Fruit fly (Drosophila melanogaster): ENCODE results near the gene CG11037.

CG11037 gene

DNA sequence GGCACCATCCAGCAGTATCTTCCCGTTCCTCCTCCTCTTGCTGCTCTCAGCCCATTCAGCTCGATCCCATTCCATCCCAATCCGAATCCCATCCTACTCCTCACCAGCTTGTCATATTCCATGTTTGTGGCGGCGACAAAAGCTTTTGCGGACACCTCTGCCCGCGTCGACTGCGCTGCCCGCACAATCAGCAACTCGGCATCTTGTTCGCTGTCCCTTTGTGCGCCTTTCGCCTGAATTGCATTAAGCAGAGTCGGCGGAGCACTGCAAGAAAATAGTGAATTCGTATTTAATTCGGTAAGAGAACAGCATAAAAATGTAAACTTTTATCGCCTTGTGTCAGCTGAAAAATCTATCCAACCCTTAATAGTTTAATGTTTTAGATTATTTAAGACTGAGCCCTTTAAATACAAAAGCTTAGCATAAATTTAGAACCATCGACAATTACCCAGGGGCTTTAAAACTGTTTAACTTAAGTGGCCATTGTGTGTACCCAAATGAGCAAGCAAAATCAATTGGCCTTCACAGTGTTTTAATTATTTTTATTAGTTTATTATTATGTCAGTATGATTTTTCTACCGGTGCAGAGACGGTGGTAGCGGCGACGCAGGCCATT lies 10.6 kb downstream of the CG11037 start:
- TF ChIP-seq CG7101 (tag; optimal IDR thresholded peaks at IDR 0.05) (no peak), tj (GFP tag; optimal IDR thresholded peaks at IDR 0.05) (peak; percentile 91)

DNA sequence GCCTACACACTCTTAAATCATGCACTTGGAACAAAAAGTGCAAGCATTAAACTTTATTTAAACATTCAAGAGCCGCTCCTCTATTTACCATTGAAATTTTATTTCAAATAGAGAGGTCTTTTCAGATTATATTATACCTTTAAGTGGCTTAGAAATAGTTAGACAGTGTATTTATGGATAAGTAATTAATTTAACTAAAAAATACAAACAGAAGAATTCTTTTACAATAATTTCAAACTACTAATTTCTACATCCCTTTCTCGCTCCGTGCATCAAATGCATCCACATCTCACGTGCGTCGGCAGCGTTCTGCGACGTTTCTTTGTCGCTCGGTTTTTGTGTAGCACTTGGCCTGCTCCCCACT lies 11.1 kb downstream of the CG11037 start:
- TF ChIP-seq CG1620 (GFP tag; optimal IDR thresholded peaks at IDR 0.05) (no peak), CG7101 (tag; optimal IDR thresholded peaks at IDR 0.05) (peak; percentile 81), CG14711 (tag; optimal IDR thresholded peaks at IDR 0.05) (peak; percentile 61), CG11617 (GFP tag; optimal IDR thresholded peaks at IDR 0.05) (peak; percentile 46), cic (GFP tag; optimal IDR thresholded peaks at IDR 0.05) (no peak), CG12768 (GFP tag; optimal IDR thresholded peaks at IDR 0.05) (peak; percentile 36), ovo (GFP tag; optimal IDR thresholded peaks at IDR 0.05) (no peak), toe (GFP tag; optimal IDR thresholded peaks at IDR 0.05) (peak; percentile 53), Mnt (GFP tag; optimal IDR thresholded peaks at IDR 0.05) (peak; percentile 28), Hr96 (GFP tag; optimal IDR thresholded peaks at IDR 0.05) (peak; percentile 65), kay (GFP tag; ENCODE audit: borderline replicate concordance) (peak; percentile 52), Crg-1 (GFP tag; optimal IDR thresholded peaks at IDR 0.05) (no peak), bab1 (GFP tag; optimal IDR thresholded peaks at IDR 0.05) (peak; percentile 8), CG7045 (GFP tag; optimal IDR thresholded peaks at IDR 0.05) (peak; percentile 65), pad (GFP tag; optimal IDR thresholded peaks at IDR 0.05) (peak; percentile 38), CG5204 (GFP tag; optimal IDR thresholded peaks at IDR 0.05) (peak; percentile 59), CG33017 (tag; optimal IDR thresholded peaks at IDR 0.05) (peak; percentile 58), Clk (GFP tag; optimal IDR thresholded peaks at IDR 0.05) (peak; percentile 1)

DNA sequence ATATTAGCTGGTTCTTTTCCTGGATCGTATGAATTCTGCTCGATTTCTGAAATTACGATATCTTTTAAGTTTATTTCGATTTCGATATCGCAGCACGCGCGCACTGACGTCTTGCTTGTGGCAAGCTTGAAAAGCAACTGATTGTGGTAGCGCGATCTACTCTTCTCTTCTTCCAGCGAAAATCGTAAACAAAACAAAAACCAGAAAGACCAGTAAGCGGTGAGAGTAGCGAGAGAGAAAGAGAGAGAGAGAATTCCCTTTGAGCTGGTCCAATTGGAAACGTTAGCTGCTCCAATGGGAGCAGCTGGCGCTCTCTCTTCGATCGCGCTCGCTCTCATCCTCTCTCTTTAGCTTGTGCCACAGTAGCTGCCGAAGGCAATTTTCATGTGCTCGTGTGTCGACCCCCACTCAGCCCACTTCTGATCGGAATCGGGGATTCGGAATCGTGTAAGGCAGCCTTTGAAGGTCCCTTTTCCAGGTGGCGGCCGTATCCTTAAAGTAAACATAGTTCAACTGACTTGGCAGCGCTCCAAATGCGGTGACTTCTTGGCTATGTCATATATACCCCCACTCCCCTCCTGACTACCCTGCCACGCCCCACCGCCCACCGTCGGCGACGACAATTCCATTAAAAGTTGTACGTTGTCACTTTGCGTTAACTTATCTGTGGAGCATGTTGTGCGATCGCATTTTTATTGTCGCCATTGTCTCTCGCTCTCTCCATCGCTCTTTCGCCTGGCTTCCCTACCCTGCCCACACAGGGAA lies 11.6 kb downstream of the CG11037 start, which contains the start of gene fng:
Gene fng, minus strand, starts transcription at position 142 of the 765 bp plus-strand sequence.
- TF ChIP-seq Crg-1 (GFP tag; optimal IDR thresholded peaks at IDR 0.05) = no peak
- TF ChIP-seq pad (GFP tag; optimal IDR thresholded peaks at IDR 0.05) = no peak
- no peak for TF ChIP-seq cic (GFP tag; optimal IDR thresholded peaks at IDR 0.05)
- TF ChIP-seq Mnt (GFP tag; optimal IDR thresholded peaks at IDR 0.05) = peak; percentile 14
- TF ChIP-seq CG7045 (GFP tag; optimal IDR thresholded peaks at IDR 0.05) = no peak
- peak; percentile 5 for TF ChIP-seq bab1 (GFP tag; optimal IDR thresholded peaks at IDR 0.05)
- TF ChIP-seq CG11617 (GFP tag; optimal IDR thresholded peaks at IDR 0.05) = no peak
- TF ChIP-seq tj (GFP tag; optimal IDR thresholded peaks at IDR 0.05) = peak; percentile 5
- TF ChIP-seq Clk (GFP tag; optimal IDR thresholded peaks at IDR 0.05) = no peak

dm6 chr3L:20948404-20948803 lies 12.8 kb downstream of the CG11037 start:
- no peak for TF ChIP-seq cnc (optimal IDR thresholded peaks at IDR 0.05)
- TF ChIP-seq CG5204 (GFP tag; optimal IDR thresholded peaks at IDR 0.05) = no peak
- TF ChIP-seq CG7101 (tag; optimal IDR thresholded peaks at IDR 0.05) = no peak
- TF ChIP-seq kay (GFP tag; ENCODE audit: borderline replicate concordance) = no peak
- TF ChIP-seq Mnt (GFP tag; optimal IDR thresholded peaks at IDR 0.05) = no peak
- no peak for TF ChIP-seq CG12768 (GFP tag; optimal IDR thresholded peaks at IDR 0.05)
- TF ChIP-seq toe (GFP tag; optimal IDR thresholded peaks at IDR 0.05) = no peak
- TF ChIP-seq Clk (GFP tag; optimal IDR thresholded peaks at IDR 0.05) = no peak

dm6 chr3L:20946944-20947343 lies 14.2 kb downstream of the CG11037 start:
- TF ChIP-seq CG7101 (tag; optimal IDR thresholded peaks at IDR 0.05) (no peak), CG1620 (GFP tag; optimal IDR thresholded peaks at IDR 0.05) (no peak), CG11617 (GFP tag; optimal IDR thresholded peaks at IDR 0.05) (no peak), pad (GFP tag; optimal IDR thresholded peaks at IDR 0.05) (no peak), CG5204 (GFP tag; optimal IDR thresholded peaks at IDR 0.05) (no peak), ovo (GFP tag; optimal IDR thresholded peaks at IDR 0.05) (no peak), bab1 (GFP tag; optimal IDR thresholded peaks at IDR 0.05) (peak; percentile 22), CG12768 (GFP tag; optimal IDR thresholded peaks at IDR 0.05) (no peak), cic (GFP tag; optimal IDR thresholded peaks at IDR 0.05) (no peak), tj (GFP tag; optimal IDR thresholded peaks at IDR 0.05) (peak; percentile 98), CG7045 (GFP tag; optimal IDR thresholded peaks at IDR 0.05) (no peak), Mnt (GFP tag; optimal IDR thresholded peaks at IDR 0.05) (no peak)

dm6 chr3L:20946054-20946453 lies 15.1 kb downstream of the CG11037 start:
- no peak for TF ChIP-seq ovo (GFP tag; optimal IDR thresholded peaks at IDR 0.05)
- no peak for TF ChIP-seq tj (GFP tag; optimal IDR thresholded peaks at IDR 0.05)
- no peak for TF ChIP-seq CG1620 (GFP tag; optimal IDR thresholded peaks at IDR 0.05)
- TF ChIP-seq CG12768 (GFP tag; optimal IDR thresholded peaks at IDR 0.05) = no peak

DNA sequence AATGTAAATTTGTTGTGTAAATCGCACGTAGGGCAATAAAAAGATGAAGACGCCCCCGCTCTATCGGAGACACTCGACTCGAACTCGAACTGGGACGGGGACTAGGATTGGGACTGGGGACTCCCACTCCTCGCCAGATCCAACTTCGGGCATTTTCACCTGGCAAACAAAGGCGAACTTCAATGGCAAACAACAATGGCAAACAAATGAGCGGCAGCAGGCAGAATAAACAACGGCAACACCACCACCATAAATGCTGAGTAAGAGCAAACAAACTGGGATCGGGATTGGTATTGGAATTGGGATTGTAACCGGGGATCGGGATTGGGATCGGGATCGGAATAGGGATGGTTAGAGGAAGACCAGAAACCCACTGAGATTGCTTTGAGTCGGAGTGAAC lies 17.0 kb downstream of the CG11037 start:
- no peak for TF ChIP-seq CG5204 (GFP tag; optimal IDR thresholded peaks at IDR 0.05)
- TF ChIP-seq Mnt (GFP tag; optimal IDR thresholded peaks at IDR 0.05) = no peak
- TF ChIP-seq bab1 (GFP tag; optimal IDR thresholded peaks at IDR 0.05) = no peak
- no peak for TF ChIP-seq kay (GFP tag; ENCODE audit: borderline replicate concordance)
- no peak for TF ChIP-seq CG11617 (GFP tag; optimal IDR thresholded peaks at IDR 0.05)
- no peak for TF ChIP-seq CG7101 (tag; optimal IDR thresholded peaks at IDR 0.05)

Measured in whole organism, adult.